Worm (Caenorhabditis elegans) whole organism, midembryonic: ENCODE data around the gene C02G6.2.
A peak's percentile ranks its signal among the peaks of the same experiment; 100 is the strongest.

Experiments used
- T22C8.4 ChIP-seq: fragments of 200-800 bp; sonication (Bioruptor generic); IDR thresholded peaks from 2 replicates; pipeline ENCODE4 v1.3.6; 2022; ENCODE audit warnings: missing genetic modification characterization, missing compliant biosample characterization
- cog-1 ChIP-seq: sonication (generic microtip); optimal IDR thresholded peaks from 2 replicates; lab custom pipeline; 2016; ENCODE audit warnings: missing genetic modification characterization, missing compliant biosample characterization
- flt-1 ChIP-seq: fragments of 200-800 bp; sonication (Bioruptor generic); IDR thresholded peaks from 2 replicates; pipeline ENCODE4 v1.3.6; 2022; ENCODE audit warnings: missing genetic modification characterization, missing compliant biosample characterization
- klf-2 ChIP-seq: fragments of 200-800 bp; sonication (Bioruptor generic); conservative IDR thresholded peaks from 2 replicates; pipeline ENCODE4 v1.3.6; 2022; ENCODE audit warnings: missing genetic modification reagents, missing genetic modification characterization, missing compliant biosample characterization
- med-1 ChIP-seq: sonication (generic microtip); optimal IDR thresholded peaks from 2 replicates; lab custom pipeline; 2017; ENCODE audit warnings: missing genetic modification characterization, mild to moderate bottlenecking, missing compliant biosample characterization, antibody characterized with exemption, missing genetic modification reagents; ENCODE audit not compliant: insufficient read depth
- ref-1 ChIP-seq: fragments of 200-800 bp; sonication (Bioruptor generic); conservative IDR thresholded peaks from 2 replicates; pipeline ENCODE4 v1.3.6; 2022; ENCODE audit warnings: missing genetic modification reagents, missing genetic modification characterization, missing compliant biosample characterization
- tab-1 ChIP-seq: fragments of 200-800 bp; sonication (Bioruptor generic); IDR thresholded peaks from 2 replicates; pipeline ENCODE4 v1.3.6; 2022; ENCODE audit warnings: missing genetic modification characterization, missing compliant biosample characterization
- ztf-23 ChIP-seq: fragments of 200-800 bp; sonication (Bioruptor generic); IDR thresholded peaks from 2 replicates; pipeline ENCODE4 v1.3.6; 2022; ENCODE audit warnings: missing genetic modification reagents, missing genetic modification characterization, missing compliant biosample characterization
- ztf-29 ChIP-seq: fragments of 200-800 bp; sonication (Bioruptor generic); IDR thresholded peaks from 2 replicates; pipeline ENCODE4 v1.3.6; 2022; ENCODE audit warnings: missing genetic modification reagents, missing genetic modification characterization, missing compliant biosample characterization

The C02G6.2 gene

ce11 chrV:5891204-5891603 is 19.3 kb downstream of the C02G6.2 start:
- TF ChIP-seq ref-1 (GFP tag; lab: Robert Waterston, UW) (no peak), med-1 (no peak), klf-2 (no peak), tab-1 (no peak), ztf-23 (GFP tag; lab: Robert Waterston, UW) (no peak), cog-1 (tag; lab: Kevin White, UChicago) (no peak)

ce11 chrV:5893015-5893414 is 21.2 kb downstream of the C02G6.2 start, which contains the start of gene C04E6.7:
TSS of gene C04E6.7 (plus strand) at chrV:5893315.
- no peak for TF ChIP-seq tab-1
- TF ChIP-seq cog-1 (tag; lab: Kevin White, UChicago), result no peak
- TF ChIP-seq ztf-29 (GFP tag; lab: Robert Waterston, UW), result no peak
- no peak for TF ChIP-seq ref-1 (GFP tag; lab: Robert Waterston, UW)
- no peak for TF ChIP-seq med-1
- no peak for TF ChIP-seq klf-2
- no peak for TF ChIP-seq ztf-23 (GFP tag; lab: Robert Waterston, UW)
- no peak for TF ChIP-seq T22C8.4 (GFP tag; lab: Robert Waterston, UW)
- no peak for TF ChIP-seq flt-1 (GFP tag; lab: Robert Waterston, UW)

DNA sequence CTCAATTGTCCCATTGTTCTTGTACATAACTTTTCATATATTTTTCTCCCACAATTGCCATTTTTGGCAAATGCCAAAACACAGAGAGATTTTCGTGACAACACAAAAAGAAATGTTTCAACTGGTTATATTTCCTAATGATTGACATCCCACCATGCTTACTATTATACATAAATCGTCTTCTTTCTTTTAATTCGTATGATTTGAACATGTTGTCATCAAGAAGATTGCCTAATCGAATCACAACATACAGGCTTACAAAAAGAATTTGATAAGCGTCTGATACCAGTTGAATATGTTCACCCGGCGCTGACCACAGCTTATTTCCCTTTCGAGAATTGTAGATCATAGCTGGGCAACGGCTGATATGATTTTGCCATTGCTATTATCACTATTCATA is 23.2 kb downstream of the C02G6.2 start, which contains the start of gene grd-9:
Gene grd-9 (plus strand): TSS at position 301 of the 400 bp plus-strand sequence.
- no peak for TF ChIP-seq cog-1 (tag; lab: Kevin White, UChicago)
- TF ChIP-seq tab-1, result no peak
- no peak for TF ChIP-seq ref-1 (GFP tag; lab: Robert Waterston, UW)
- TF ChIP-seq med-1, result no peak
- TF ChIP-seq ztf-23 (GFP tag; lab: Robert Waterston, UW), result no peak
- TF ChIP-seq T22C8.4 (GFP tag; lab: Robert Waterston, UW), result no peak
- no peak for TF ChIP-seq flt-1 (GFP tag; lab: Robert Waterston, UW)
- no peak for TF ChIP-seq ztf-29 (GFP tag; lab: Robert Waterston, UW)
- TF ChIP-seq klf-2, result no peak

ce11 chrV:5899940-5900339 is 28.1 kb downstream of the C02G6.2 start, which contains the start of gene srd-16:
TSS of gene srd-16 (minus strand) at chrV:5900040.
- TF ChIP-seq ztf-29 (GFP tag; lab: Robert Waterston, UW) (no peak), flt-1 (GFP tag; lab: Robert Waterston, UW) (no peak), tab-1 (no peak), med-1 (no peak), ztf-23 (GFP tag; lab: Robert Waterston, UW) (no peak), T22C8.4 (GFP tag; lab: Robert Waterston, UW) (no peak), klf-2 (no peak), ref-1 (GFP tag; lab: Robert Waterston, UW) (no peak), cog-1 (tag; lab: Kevin White, UChicago) (no peak)

DNA sequence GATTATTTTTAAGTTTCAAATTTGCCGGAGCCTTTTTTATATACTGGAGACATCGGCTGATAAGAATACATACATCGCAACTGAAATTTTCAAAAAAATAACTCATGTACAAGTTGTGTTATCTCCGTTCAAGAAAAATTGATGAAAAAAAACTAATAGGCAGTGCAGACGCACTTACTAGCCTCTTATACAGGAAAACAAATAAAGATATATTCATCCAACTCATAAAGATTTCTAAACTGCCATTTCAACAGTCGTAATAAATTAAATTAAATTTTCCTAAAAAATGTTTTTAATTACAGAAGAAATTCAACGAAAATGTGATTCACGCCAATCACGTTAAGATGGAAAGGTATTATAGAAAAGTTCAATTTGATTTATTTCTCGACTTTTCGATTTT is 30.0 kb downstream of the C02G6.2 start, which contains the start of gene C04E6.5:
Gene C04E6.5 (plus strand): TSS at position 301 of the 400 bp plus-strand sequence.
- no peak for TF ChIP-seq ref-1 (GFP tag; lab: Robert Waterston, UW)
- TF ChIP-seq med-1, result no peak
- no peak for TF ChIP-seq ztf-29 (GFP tag; lab: Robert Waterston, UW)
- no peak for TF ChIP-seq flt-1 (GFP tag; lab: Robert Waterston, UW)
- no peak for TF ChIP-seq klf-2
- TF ChIP-seq ztf-23 (GFP tag; lab: Robert Waterston, UW), result no peak
- TF ChIP-seq T22C8.4 (GFP tag; lab: Robert Waterston, UW), result no peak
- no peak for TF ChIP-seq cog-1 (tag; lab: Kevin White, UChicago)
- TF ChIP-seq tab-1, result no peak

- TF ChIP-seq flt-1 (GFP tag; lab: Robert Waterston, UW), result no peak
- no peak for TF ChIP-seq tab-1
- TF ChIP-seq med-1, result no peak
- no peak for TF ChIP-seq cog-1 (tag; lab: Kevin White, UChicago)
- no peak for TF ChIP-seq ref-1 (GFP tag; lab: Robert Waterston, UW)
- no peak for TF ChIP-seq ztf-23 (GFP tag; lab: Robert Waterston, UW)
- TF ChIP-seq ztf-29 (GFP tag; lab: Robert Waterston, UW), result no peak
- TF ChIP-seq klf-2, result no peak
- TF ChIP-seq T22C8.4 (GFP tag; lab: Robert Waterston, UW), result no peak
Measured at ce11 chrV:5906252-5906651, 34.4 kb downstream of the C02G6.2 start, which contains the start of gene srd-15. TSS of gene srd-15 (minus strand) at chrV:5906352.

ce11 chrV:5907090-5907489 is 35.2 kb downstream of the C02G6.2 start, which contains the start of gene C04E6.4:
TSS of gene C04E6.4 (plus strand) at chrV:5907390.
- TF ChIP-seq tab-1 (no peak), ref-1 (GFP tag; lab: Robert Waterston, UW) (no peak), med-1 (no peak), cog-1 (tag; lab: Kevin White, UChicago) (no peak), klf-2 (no peak), T22C8.4 (GFP tag; lab: Robert Waterston, UW) (no peak), ztf-29 (GFP tag; lab: Robert Waterston, UW) (no peak), flt-1 (GFP tag; lab: Robert Waterston, UW) (no peak), ztf-23 (GFP tag; lab: Robert Waterston, UW) (no peak)

ce11 chrV:5912426-5912825 is 40.6 kb downstream of the C02G6.2 start, which contains the start of gene C04E6.13:
TSS of gene C04E6.13 (plus strand) at chrV:5912726.
- no peak for TF ChIP-seq ztf-29 (GFP tag; lab: Robert Waterston, UW)
- TF ChIP-seq cog-1 (tag; lab: Kevin White, UChicago), result no peak
- TF ChIP-seq ztf-23 (GFP tag; lab: Robert Waterston, UW), result no peak
- TF ChIP-seq ref-1 (GFP tag; lab: Robert Waterston, UW), result no peak
- no peak for TF ChIP-seq tab-1
- TF ChIP-seq med-1, result no peak

ce11 chrV:5916862-5917261 is 45.0 kb downstream of the C02G6.2 start:
- no peak for TF ChIP-seq klf-2
- TF ChIP-seq flt-1 (GFP tag; lab: Robert Waterston, UW), result no peak
- TF ChIP-seq tab-1, result no peak
- no peak for TF ChIP-seq cog-1 (tag; lab: Kevin White, UChicago)
- no peak for TF ChIP-seq ztf-29 (GFP tag; lab: Robert Waterston, UW)

ce11 chrV:5917707-5918106 is 45.8 kb downstream of the C02G6.2 start, which contains the start of gene lrpr-1:
TSS of gene lrpr-1 (minus strand) at chrV:5917891.
- TF ChIP-seq cog-1 (tag; lab: Kevin White, UChicago) (peak; percentile 47), tab-1 (no peak), ztf-23 (GFP tag; lab: Robert Waterston, UW) (peak; percentile 72; the same call in 1 of the 2 replicates), flt-1 (GFP tag; lab: Robert Waterston, UW) (peak; percentile 79), klf-2 (0 out of 2 replicates have a peak, but pooled peaks have one; percentile 49)
